Worm (Caenorhabditis elegans): ENCODE measurements around the gene F42A6.6.
A peak's percentile ranks its signal among the peaks of the same experiment; 100 is the strongest.

The F42A6.6 gene

ce11 chrIV:3336585-3336984, at the start of gene F42A6.6:
Gene F42A6.6 (minus strand): TSS chrIV:3336873.
- TF ChIP-seq dpff-1 (tag; optimal IDR thresholded peaks at IDR 0.05) (peak; percentile 61), unc-62 (GFP tag; optimal IDR thresholded peaks at IDR 0.05) (no peak), madf-8 (GFP tag; conservative IDR thresholded peaks at IDR 0.05) (peak; percentile 41; the same call in 1 of the 2 replicates), bed-2 (GFP tag; IDR thresholded peaks at IDR 0.05) (no peak), F57C9.4 (tag; optimal IDR thresholded peaks at IDR 0.05) (peak; percentile 66), ztf-25 (GFP tag; IDR thresholded peaks at IDR 0.05) (0 out of 2 replicates have a peak, but pooled peaks have one; percentile 53), sptf-2 (GFP tag; optimal IDR thresholded peaks at IDR 0.05) (no peak), repo-1 (tag; optimal IDR thresholded peaks at IDR 0.05) (peak; percentile 87), B0336.3 (GFP tag; IDR thresholded peaks at IDR 0.05) (peak; percentile 95), K11D2.4 (GFP tag; IDR thresholded peaks at IDR 0.05) (no peak; the same call in 1 of the 2 replicates), cebp-1 (GFP tag; IDR thresholded peaks at IDR 0.05) (no peak), cebp-1 (tag; optimal IDR thresholded peaks at IDR 0.05) (peak; percentile 72), akir-1 (GFP tag; optimal IDR thresholded peaks at IDR 0.05) (no peak), efl-1 (GFP tag; optimal IDR thresholded peaks at IDR 0.05) (no peak), Y53G8AR.9 (GFP tag; conservative IDR thresholded peaks at IDR 0.05) (peak; percentile 94), lsy-27 (tag; optimal IDR thresholded peaks at IDR 0.05; ENCODE audit: borderline replicate concordance, insufficient read depth) (no peak), dpl-1 (GFP tag; optimal IDR thresholded peaks at IDR 0.05) (no peak), lsl-1 (GFP tag; optimal IDR thresholded peaks at IDR 0.05) (peak; percentile 43), let-526 (GFP tag; IDR thresholded peaks at IDR 0.05) (peak; percentile 46; the same call in 1 of the 2 replicates), tlf-1 (GFP tag; optimal IDR thresholded peaks at IDR 0.05) (peak; percentile 86), ceh-58 (GFP tag; IDR thresholded peaks at IDR 0.05) (peak; percentile 72; the same call in 1 of the 2 replicates), lin-54 (GFP tag; optimal IDR thresholded peaks at IDR 0.05) (peak; percentile 67), B0019.2 (GFP tag; conservative IDR thresholded peaks at IDR 0.05) (no peak), ceh-79 (tag; optimal IDR thresholded peaks at IDR 0.05) (peak; percentile 92), bed-1 (GFP tag; IDR thresholded peaks at IDR 0.05) (no peak), chd-7 (tag; optimal IDR thresholded peaks at IDR 0.05) (peak; percentile 88), atf-7 (tag; optimal IDR thresholded peaks at IDR 0.05) (peak; percentile 78), ceh-40 (GFP tag; IDR thresholded peaks at IDR 0.05) (no peak), pbrm-1 (GFP tag; IDR thresholded peaks at IDR 0.05) (peak; percentile 83), attf-6 (GFP tag; IDR thresholded peaks at IDR 0.05) (peak; percentile 86), aptf-2 (GFP tag; conservative IDR thresholded peaks at IDR 0.05) (no peak), nhr-120 (GFP tag; IDR thresholded peaks at IDR 0.05) (0 out of 2 replicates have a peak, but pooled peaks have one; percentile 79), rec-8 (tag; optimal IDR thresholded peaks at IDR 0.05) (peak; percentile 37 to 45), ceh-27 (GFP tag; optimal IDR thresholded peaks at IDR 0.05) (peak; percentile 11), rpc-1 (optimal IDR thresholded peaks at IDR 0.05) (no peak), rpc-1 (tag; optimal IDR thresholded peaks at IDR 0.05) (peak; percentile 10), ceh-100 (GFP tag; IDR thresholded peaks at IDR 0.05) (peak; percentile 72), zfh-2 (GFP tag; conservative IDR thresholded peaks at IDR 0.05) (no peak), sea-2 (GFP tag; IDR thresholded peaks at IDR 0.05) (no peak), egrh-3 (GFP tag; IDR thresholded peaks at IDR 0.05) (no peak), let-607 (tag; optimal IDR thresholded peaks at IDR 0.05) (peak; percentile 29 to 48), nfyb-1 (GFP tag; IDR thresholded peaks at IDR 0.05) (peak; percentile 82), Y53F4B.3 (GFP tag; IDR thresholded peaks at IDR 0.05) (no peak), gei-17 (GFP tag; optimal IDR thresholded peaks at IDR 0.05) (peak; percentile 45), snpc-4 (GFP tag; optimal IDR thresholded peaks at IDR 0.05) (peak; percentile 29), snpc-4 (tag; optimal IDR thresholded peaks at IDR 0.05) (peak in 2 of 4 experiments; percentile 55 to 68), nhr-80 (tag; optimal IDR thresholded peaks at IDR 0.05) (no peak), athp-1 (tag; optimal IDR thresholded peaks at IDR 0.05) (peak; percentile 85), nhr-27 (tag; optimal IDR thresholded peaks at IDR 0.05) (peak; percentile 78)

Data from whole organism, young adult.